Fruit fly (Drosophila melanogaster) whole organism, pupa: ENCODE data around the gene CG44836.

ENCODE experiments used
- CG10348 ChIP-seq: fragments of 200-800 bp; sonication (Bioruptor generic); IDR thresholded peaks from 2 replicates; pipeline ENCODE4 v1.3.6; 2022; ENCODE audit warnings: missing biosample characterization, missing genetic modification characterization
- CG12605 ChIP-seq: fragments of 200-800 bp; sonication (Bioruptor generic); IDR thresholded peaks from 2 replicates; pipeline ENCODE4 v1.3.6; 2022; ENCODE audit warnings: missing biosample characterization, missing genetic modification characterization
- CG13204 ChIP-seq: fragments of 200-800 bp; sonication (Bioruptor generic); optimal IDR thresholded peaks from 2 replicates; lab custom pipeline; 2018; ENCODE audit warnings: missing biosample characterization, mild to moderate bottlenecking, missing genetic modification characterization, moderate library complexity
- CG14655 ChIP-seq: fragments of 200-800 bp; sonication (Bioruptor generic); optimal IDR thresholded peaks from 3 replicates; lab custom pipeline; 2017; ENCODE audit warnings: mild to moderate bottlenecking, missing biosample characterization, missing genetic modification reagents, missing genetic modification characterization
- CG15710 ChIP-seq: fragments of 200-800 bp; sonication (Bioruptor generic); optimal IDR thresholded peaks from 2 replicates; lab custom pipeline; 2018; ENCODE audit warnings: missing biosample characterization, mild to moderate bottlenecking, missing genetic modification characterization, moderate library complexity
- CG32121 ChIP-seq: fragments of 200-800 bp; sonication (Bioruptor generic); IDR thresholded peaks from 2 replicates; pipeline ENCODE4 v1.3.6; 2022; ENCODE audit warnings: missing biosample characterization, missing genetic modification characterization
- CG34367 ChIP-seq: fragments of 200-800 bp; sonication (Bioruptor generic); optimal IDR thresholded peaks from 2 replicates; lab custom pipeline; 2018; ENCODE audit warnings: missing biosample characterization, mild to moderate bottlenecking, missing genetic modification characterization
- CG4496 ChIP-seq: fragments of 200-800 bp; sonication (Bioruptor generic); IDR thresholded peaks from 3 replicates; pipeline ENCODE4 v1.3.6; 2022; ENCODE audit warnings: missing biosample characterization, missing genetic modification characterization
- CG8159 ChIP-seq: fragments of 200-800 bp; sonication (Bioruptor generic); optimal IDR thresholded peaks from 3 replicates; lab custom pipeline; 2018; ENCODE audit warnings: missing biosample characterization, mild to moderate bottlenecking, missing genetic modification characterization, moderate library complexity
- CG8301 ChIP-seq: fragments of 200-800 bp; sonication (Bioruptor generic); optimal IDR thresholded peaks from 2 replicates; lab custom pipeline; 2018; ENCODE audit warnings: missing biosample characterization, mild to moderate bottlenecking, missing genetic modification characterization
- CG9948 ChIP-seq: fragments of 200-800 bp; sonication (Bioruptor generic); optimal IDR thresholded peaks from 2 replicates; lab custom pipeline; 2018; ENCODE audit warnings: missing biosample characterization, mild to moderate bottlenecking, missing genetic modification characterization, moderate library complexity
- D1 ChIP-seq: fragments of 200-800 bp; sonication (Bioruptor generic); optimal IDR thresholded peaks from 2 replicates; lab custom pipeline; 2018; ENCODE audit warnings: missing biosample characterization, mild to moderate bottlenecking, missing genetic modification characterization, moderate library complexity
- EcR ChIP-seq: fragments of 200-800 bp; sonication (Bioruptor generic); optimal IDR thresholded peaks from 3 replicates; lab custom pipeline; 2019; ENCODE audit warnings: missing biosample characterization, missing genetic modification characterization, mild to moderate bottlenecking, moderate library complexity, missing genetic modification reagents
- Ets98B ChIP-seq: fragments of 200-800 bp; sonication (Bioruptor generic); IDR thresholded peaks from 2 replicates; pipeline ENCODE4 v1.3.6; 2022; ENCODE audit warnings: missing biosample characterization, missing genetic modification characterization
- Pif1A ChIP-seq: fragments of 200-800 bp; sonication (Bioruptor generic); optimal IDR thresholded peaks from 3 replicates; lab custom pipeline; 2016; ENCODE audit warnings: missing biosample characterization, missing genetic modification characterization
- Pif1B ChIP-seq: fragments of 200-800 bp; sonication (Bioruptor generic); optimal IDR thresholded peaks from 3 replicates; lab custom pipeline; 2016; ENCODE audit warnings: missing biosample characterization, missing genetic modification characterization
- Snoo ChIP-seq: fragments of 200-800 bp; sonication (Bioruptor generic); optimal IDR thresholded peaks from 3 replicates; lab custom pipeline; 2017; ENCODE audit warnings: missing biosample characterization, mild to moderate bottlenecking, missing genetic modification characterization, inconsistent platforms
- fd96Ca ChIP-seq: fragments of 200-800 bp; sonication (Bioruptor generic); IDR thresholded peaks from 3 replicates; pipeline ENCODE4 v1.3.6; 2022; ENCODE audit warnings: missing biosample characterization, missing genetic modification characterization
- gl ChIP-seq: fragments of 200-800 bp; sonication (Bioruptor generic); optimal IDR thresholded peaks from 2 replicates; lab custom pipeline; 2018; ENCODE audit warnings: missing biosample characterization, mild to moderate bottlenecking, missing genetic modification characterization
- rn ChIP-seq: fragments of 200-800 bp; sonication (Bioruptor generic); IDR thresholded peaks from 2 replicates; pipeline ENCODE4 v1.3.6; 2022; ENCODE audit warnings: missing biosample characterization, missing genetic modification characterization

CG44836 gene

DNA sequence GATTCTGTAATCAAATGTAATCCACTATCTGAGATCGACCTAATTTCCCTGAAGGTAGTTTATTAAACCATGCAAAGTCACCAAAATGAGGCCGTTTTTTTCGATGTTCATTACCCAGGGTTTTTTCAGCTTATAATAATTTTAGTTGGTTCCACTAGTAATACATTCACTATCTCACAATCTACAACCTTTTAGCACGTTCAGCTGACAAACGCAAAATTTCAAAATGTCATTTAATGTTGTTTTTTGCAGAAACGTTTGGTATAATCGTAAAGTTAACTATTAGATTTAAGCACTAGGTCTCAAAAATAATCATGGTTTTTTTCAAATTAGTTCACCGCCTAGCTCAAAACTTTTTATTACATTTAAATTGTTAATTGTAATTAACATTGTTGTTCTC lies at the start of gene CG44836:
CG44836 (minus strand) TSS at position 101 of the 400 bp plus-strand sequence.
- TF ChIP-seq Pif1A (GFP tag; lab: Kevin White, UChicago) (no peak), D1 (no peak), CG4496 (GFP tag; lab: Robert Waterston, UW) (no peak), CG9948 (no peak), fd96Ca (GFP tag; lab: Robert Waterston, UW) (no peak), CG13204 (GFP tag; lab: Kevin White, UChicago) (no peak), CG32121 (no peak), CG15710 (tag; lab: Kevin White, UChicago) (no peak), CG34367 (no peak), Pif1B (no peak), CG10348 (no peak), CG8159 (tag; lab: Kevin White, UChicago) (no peak)

DNA sequence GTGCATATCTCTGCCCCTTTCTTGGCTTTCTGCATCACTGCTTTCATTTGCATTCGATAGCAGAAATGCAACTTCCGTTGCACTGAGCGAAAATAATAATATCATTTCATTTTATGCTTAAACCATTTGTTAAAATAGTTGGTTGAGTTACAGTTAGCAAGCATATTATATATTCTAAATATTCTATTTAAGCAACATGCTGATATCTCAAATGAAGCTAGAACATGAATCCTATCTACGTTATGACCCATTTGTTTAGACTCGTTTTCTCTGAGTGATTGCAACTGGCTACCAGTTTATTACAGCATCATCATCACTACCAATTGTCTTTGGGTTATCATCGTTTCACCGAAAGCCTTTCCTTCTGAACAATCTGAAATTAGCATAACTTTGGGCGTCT lies 42.6 kb upstream of the CG44836 start:
- TF ChIP-seq D1: no peak
- TF ChIP-seq CG8301 (tag; lab: Kevin White, UChicago): peak; percentile 51
- TF ChIP-seq CG13204 (GFP tag; lab: Kevin White, UChicago): no peak
- TF ChIP-seq CG14655: peak; percentile 35
- no peak for TF ChIP-seq Snoo

DNA sequence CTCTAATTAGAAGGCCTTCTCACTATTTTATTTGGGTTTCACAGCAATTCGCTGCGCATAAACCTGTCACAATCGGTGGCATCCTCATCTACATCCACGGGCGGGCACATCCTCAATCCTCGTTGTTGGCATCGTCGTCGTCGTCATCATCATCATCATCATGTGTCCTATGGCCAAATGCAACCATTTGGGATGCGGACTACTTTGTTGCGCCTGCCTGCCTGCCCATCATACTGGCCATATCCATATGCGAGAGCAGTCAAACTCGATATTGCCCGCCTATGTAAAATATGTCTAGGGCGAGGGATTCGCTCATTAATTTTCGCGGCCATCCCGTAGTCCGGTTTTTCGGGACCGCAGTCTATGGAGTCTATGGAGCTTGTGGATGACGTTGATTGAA lies 37.2 kb upstream of the CG44836 start:
- TF ChIP-seq gl (tag; lab: Kevin White, UChicago) (no peak), CG14655 (peak; percentile 17)

DNA sequence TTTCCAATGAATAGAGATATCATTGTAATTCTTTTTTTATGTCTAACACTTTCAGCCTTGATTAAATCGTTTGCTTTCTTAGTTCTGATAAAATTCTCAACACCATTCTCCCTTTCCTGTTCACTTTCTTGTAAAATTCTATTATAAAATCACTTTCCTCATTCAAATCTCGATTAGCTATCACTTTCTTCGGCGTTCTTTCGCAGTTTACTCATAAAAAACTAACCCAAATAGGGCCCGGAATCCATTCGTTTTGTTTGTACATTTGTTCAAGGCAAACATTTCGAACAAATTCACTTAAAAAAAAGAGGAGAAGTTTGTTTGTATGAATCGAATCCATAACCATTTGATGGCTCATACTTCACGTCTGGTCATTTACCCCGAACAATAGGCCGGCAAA lies 33.5 kb upstream of the CG44836 start:
- no peak for TF ChIP-seq CG34367
- no peak for TF ChIP-seq Pif1A (GFP tag; lab: Kevin White, UChicago)
- no peak for TF ChIP-seq fd96Ca (GFP tag; lab: Robert Waterston, UW)
- TF ChIP-seq CG8159 (tag; lab: Kevin White, UChicago): no peak
- TF ChIP-seq CG13204 (GFP tag; lab: Kevin White, UChicago): no peak
- no peak for TF ChIP-seq CG14655
- no peak for TF ChIP-seq D1
- no peak for TF ChIP-seq Ets98B
- no peak for TF ChIP-seq gl (tag; lab: Kevin White, UChicago)
- no peak for TF ChIP-seq CG12605 (GFP tag; lab: Robert Waterston, UW)
- no peak for TF ChIP-seq Pif1B
- TF ChIP-seq CG4496 (GFP tag; lab: Robert Waterston, UW): no peak
- TF ChIP-seq Snoo: no peak
- TF ChIP-seq CG15710 (tag; lab: Kevin White, UChicago): no peak
- no peak for TF ChIP-seq EcR
- TF ChIP-seq rn (GFP tag; lab: Robert Waterston, UW): no peak
- no peak for TF ChIP-seq CG8301 (tag; lab: Kevin White, UChicago)

DNA sequence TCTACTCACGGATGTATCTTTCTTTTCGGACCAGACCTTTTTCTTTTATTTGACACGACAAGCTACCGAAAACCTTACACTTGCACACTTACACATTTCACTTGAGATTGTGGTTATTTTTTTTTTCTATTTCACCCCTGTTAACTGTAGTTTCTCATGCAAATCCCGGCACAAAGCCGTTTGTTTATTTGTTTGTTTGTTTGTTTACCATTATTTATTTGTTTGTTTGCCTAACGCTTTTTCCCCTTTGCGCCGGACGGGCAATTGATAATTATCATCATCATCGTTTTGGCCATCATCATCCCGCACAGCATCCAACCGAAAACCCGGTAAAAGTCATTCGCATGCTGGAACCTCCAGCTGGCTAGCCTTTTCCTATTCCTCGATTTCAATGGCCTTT lies 31.0 kb upstream of the CG44836 start:
- no peak for TF ChIP-seq CG8159 (tag; lab: Kevin White, UChicago)
- no peak for TF ChIP-seq CG32121
- TF ChIP-seq Ets98B: no peak
- TF ChIP-seq Snoo: no peak
- TF ChIP-seq CG4496 (GFP tag; lab: Robert Waterston, UW): no peak
- no peak for TF ChIP-seq gl (tag; lab: Kevin White, UChicago)

DNA sequence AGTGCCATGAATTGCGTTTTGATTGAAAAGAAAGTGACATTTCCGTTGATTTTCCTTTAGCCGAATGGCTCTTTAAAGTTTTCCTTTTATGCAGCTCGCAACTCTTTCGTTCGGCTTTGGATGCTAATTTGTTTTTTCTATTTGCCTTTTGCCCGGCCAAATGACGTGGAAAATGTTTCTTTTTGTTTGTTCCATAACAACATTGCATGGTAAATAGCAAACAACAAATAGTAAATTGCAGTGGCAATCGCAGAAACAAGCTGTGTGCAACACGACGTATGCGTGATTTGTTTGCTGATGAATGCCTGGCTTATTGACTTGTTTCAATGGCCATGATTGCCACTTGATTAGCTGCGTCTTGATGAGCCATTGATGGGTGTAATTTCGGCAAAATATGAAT lies 29.4 kb upstream of the CG44836 start:
- TF ChIP-seq Snoo: no peak
- no peak for TF ChIP-seq CG34367
- no peak for TF ChIP-seq CG4496 (GFP tag; lab: Robert Waterston, UW)
- no peak for TF ChIP-seq CG10348
- no peak for TF ChIP-seq gl (tag; lab: Kevin White, UChicago)
- no peak for TF ChIP-seq fd96Ca (GFP tag; lab: Robert Waterston, UW)
- no peak for TF ChIP-seq Pif1B
- TF ChIP-seq CG8159 (tag; lab: Kevin White, UChicago): no peak
- no peak for TF ChIP-seq CG14655
- TF ChIP-seq CG13204 (GFP tag; lab: Kevin White, UChicago): no peak
- no peak for TF ChIP-seq CG15710 (tag; lab: Kevin White, UChicago)
- no peak for TF ChIP-seq EcR

DNA sequence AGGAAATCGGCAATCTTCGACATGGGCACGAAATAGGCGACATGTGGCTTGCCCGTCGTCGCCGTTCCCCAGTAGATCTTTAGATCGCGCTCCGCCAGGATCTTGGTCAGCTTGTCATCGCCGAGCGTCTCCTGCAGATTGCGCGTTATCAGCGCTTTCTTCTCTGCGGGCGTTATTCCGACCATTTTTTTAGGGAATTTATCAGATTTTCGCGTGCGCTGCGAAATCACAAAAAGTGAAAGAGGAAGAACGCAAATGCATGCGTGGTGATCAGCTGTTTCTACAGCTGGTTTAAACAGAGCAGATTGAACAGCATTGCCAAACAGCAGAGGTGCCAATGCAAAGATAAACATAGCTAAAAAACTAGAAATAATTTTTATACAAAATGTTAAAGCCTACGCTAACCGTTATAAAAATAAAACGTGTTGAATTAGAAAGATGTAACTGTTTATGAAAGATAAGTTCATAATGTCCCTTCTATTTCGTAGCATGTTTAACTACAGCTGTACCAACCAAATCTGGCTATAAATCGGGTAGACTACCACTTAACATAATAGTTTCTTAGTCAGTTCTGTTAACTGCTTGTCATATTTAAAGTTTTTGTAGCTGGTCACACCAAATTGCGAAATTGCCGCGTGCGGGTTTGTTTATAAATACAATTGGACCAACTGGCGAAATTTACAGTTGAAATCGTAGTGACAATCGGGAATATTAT lies 19.1 kb upstream of the CG44836 start, which contains the start of the genes TyrRS and CG33158:
TyrRS (minus strand) TSS at position 244 of the 715 bp plus-strand sequence.
CG33158 (plus strand) TSS at position 539 of the 715 bp plus-strand sequence.
- TF ChIP-seq CG14655: no peak
- no peak for TF ChIP-seq CG32121
- no peak for TF ChIP-seq CG34367
- no peak for TF ChIP-seq CG13204 (GFP tag; lab: Kevin White, UChicago)
- TF ChIP-seq CG15710 (tag; lab: Kevin White, UChicago): no peak
- no peak for TF ChIP-seq CG8301 (tag; lab: Kevin White, UChicago)
- TF ChIP-seq CG8159 (tag; lab: Kevin White, UChicago): no peak
- TF ChIP-seq EcR: no peak
- no peak for TF ChIP-seq CG10348
- TF ChIP-seq Pif1A (GFP tag; lab: Kevin White, UChicago): no peak
- no peak for TF ChIP-seq CG12605 (GFP tag; lab: Robert Waterston, UW)
- TF ChIP-seq rn (GFP tag; lab: Robert Waterston, UW): no peak
- no peak for TF ChIP-seq Snoo
- no peak for TF ChIP-seq CG9948
- TF ChIP-seq gl (tag; lab: Kevin White, UChicago): no peak
- TF ChIP-seq D1: no peak
- no peak for TF ChIP-seq Ets98B
